Fruit fly (Drosophila melanogaster) whole organism, embryonic: ENCODE measurements around the gene Cypl.

Source experiments
- Bdp1 ChIP-seq: fragments of 200-800 bp; sonication (Bioruptor generic); optimal IDR thresholded peaks from 3 replicates; lab custom pipeline; 2016; ENCODE audit warnings: missing biosample characterization, missing genetic modification characterization
- Bteb2 ChIP-seq: fragments of 200-800 bp; sonication (Bioruptor generic); optimal IDR thresholded peaks from 2 replicates; lab custom pipeline; 2016; ENCODE audit warnings: missing biosample characterization, missing genetic modification characterization
- CG10209 ChIP-seq: fragments of 200-800 bp; sonication (Bioruptor generic); optimal IDR thresholded peaks from 3 replicates; lab custom pipeline; 2017; ENCODE audit warnings: missing biosample characterization, mild to moderate bottlenecking, missing genetic modification characterization, missing genetic modification reagents
- CG10366 ChIP-seq: fragments of 200-800 bp; sonication (Bioruptor generic); IDR thresholded peaks from 2 replicates; pipeline ENCODE4 v1.3.6; 2022; ENCODE audit warnings: missing biosample characterization, missing genetic modification characterization
- CG12071 ChIP-seq: fragments of 200-800 bp; sonication (Bioruptor generic); optimal IDR thresholded peaks from 3 replicates; lab custom pipeline; 2018; ENCODE audit warnings: missing biosample characterization, mild to moderate bottlenecking, missing genetic modification characterization
- CG15011 ChIP-seq: fragments of 200-800 bp; sonication (Bioruptor generic); optimal IDR thresholded peaks from 3 replicates; lab custom pipeline; 2018; ENCODE audit warnings: missing biosample characterization, mild to moderate bottlenecking, missing genetic modification characterization
- CG15514 ChIP-seq: fragments of 200-800 bp; sonication (Bioruptor generic); optimal IDR thresholded peaks from 3 replicates; lab custom pipeline; 2017; ENCODE audit warnings: missing biosample characterization, missing genetic modification characterization, mild to moderate bottlenecking, moderate library complexity, missing genetic modification reagents
- CG17361 ChIP-seq: fragments of 200-800 bp; sonication (Bioruptor generic); IDR thresholded peaks from 3 replicates; pipeline ENCODE4 v1.3.6; 2022; ENCODE audit warnings: missing biosample characterization, missing genetic modification characterization
- CG17802 ChIP-seq: fragments of 200-800 bp; sonication (Bioruptor generic); optimal IDR thresholded peaks from 2 replicates; lab custom pipeline; 2018; ENCODE audit warnings: missing biosample characterization, mild to moderate bottlenecking, missing genetic modification characterization, moderate library complexity
- CG31441 ChIP-seq: fragments of 200-800 bp; sonication (Bioruptor generic); IDR thresholded peaks from 2 replicates; pipeline ENCODE4 v1.3.6; 2022; ENCODE audit warnings: missing biosample characterization, missing genetic modification characterization
- CG3281 ChIP-seq: fragments of 200-800 bp; sonication (Bioruptor generic); optimal IDR thresholded peaks from 3 replicates; lab custom pipeline; 2017; ENCODE audit warnings: missing biosample characterization, mild to moderate bottlenecking, missing genetic modification characterization
- CG34422 ChIP-seq: fragments of 200-800 bp; sonication (Bioruptor generic); IDR thresholded peaks from 3 replicates; pipeline ENCODE4 v1.3.6; 2022; ENCODE audit warnings: missing biosample characterization, missing genetic modification characterization
- CG3995 ChIP-seq: fragments of 200-800 bp; sonication (Bioruptor generic); optimal IDR thresholded peaks from 3 replicates; lab custom pipeline; 2016; ENCODE audit warnings: missing biosample characterization, missing genetic modification characterization
- CG6654 ChIP-seq: fragments of 200-800 bp; sonication (Bioruptor generic); optimal IDR thresholded peaks from 2 replicates; lab custom pipeline; 2017; ENCODE audit warnings: missing biosample characterization, mild to moderate bottlenecking, missing genetic modification characterization
- CG7357 ChIP-seq: fragments of 200-800 bp; sonication (Bioruptor generic); IDR thresholded peaks from 3 replicates; pipeline ENCODE4 v1.3.6; 2022; ENCODE audit warnings: missing biosample characterization, missing genetic modification characterization
- CG7786 ChIP-seq: fragments of 200-800 bp; sonication (Bioruptor generic); optimal IDR thresholded peaks from 2 replicates; lab custom pipeline; 2016; ENCODE audit warnings: missing biosample characterization, missing genetic modification characterization
- CkIIα-i1 ChIP-seq: fragments of 200-800 bp; sonication (Bioruptor generic); IDR thresholded peaks from 2 replicates; pipeline ENCODE4 v1.3.6; 2022; ENCODE audit warnings: missing biosample characterization, missing genetic modification characterization
- Dbx ChIP-seq: fragments of 200-800 bp; sonication (Bioruptor generic); IDR thresholded peaks from 3 replicates; pipeline ENCODE4 v1.3.6; 2022; ENCODE audit warnings: missing biosample characterization, missing genetic modification characterization
- Dip3 ChIP-seq: fragments of 200-800 bp; sonication (Bioruptor generic); optimal IDR thresholded peaks from 3 replicates; lab custom pipeline; 2016; ENCODE audit warnings: missing biosample characterization, missing genetic modification characterization
- HmgZ ChIP-seq: fragments of 200-800 bp; sonication (Bioruptor generic); optimal IDR thresholded peaks from 2 replicates; lab custom pipeline; 2018; ENCODE audit warnings: missing biosample characterization, mild to moderate bottlenecking, missing genetic modification characterization
- Hmr ChIP-seq: fragments of 200-800 bp; sonication (Bioruptor generic); optimal IDR thresholded peaks from 3 replicates; lab custom pipeline; 2017; ENCODE audit warnings: mild to moderate bottlenecking, missing biosample characterization, missing genetic modification reagents, missing genetic modification characterization
- Jarid2 ChIP-seq: fragments of 200-800 bp; sonication (Bioruptor generic); optimal IDR thresholded peaks from 3 replicates; lab custom pipeline; 2017; ENCODE audit warnings: mild to moderate bottlenecking, missing biosample characterization, missing genetic modification reagents, missing genetic modification characterization
- Lim3 ChIP-seq: fragments of 200-800 bp; sonication (Bioruptor generic); IDR thresholded peaks from 2 replicates; pipeline ENCODE4 v1.3.6; 2022; ENCODE audit warnings: missing biosample characterization, missing genetic modification characterization
- Nf-YC ChIP-seq: fragments of 200-800 bp; optimal IDR thresholded peaks from 3 replicates; lab custom pipeline; 2019; ENCODE audit warnings: missing biosample characterization, mild to moderate bottlenecking, missing genetic modification characterization, moderate library complexity
- Ptx1 ChIP-seq: fragments of 200-800 bp; sonication (Bioruptor generic); IDR thresholded peaks from 2 replicates; pipeline ENCODE4 v1.3.6; 2022; ENCODE audit warnings: missing biosample characterization, missing genetic modification characterization
- Rfx ChIP-seq: fragments of 200-800 bp; sonication (Bioruptor generic); IDR thresholded peaks from 2 replicates; pipeline ENCODE4 v1.3.6; 2022; ENCODE audit warnings: missing biosample characterization, missing genetic modification characterization
- Sox102F ChIP-seq: fragments of 200-800 bp; sonication (Bioruptor generic); optimal IDR thresholded peaks from 2 replicates; lab custom pipeline; 2018; ENCODE audit warnings: missing biosample characterization, mild to moderate bottlenecking, missing genetic modification characterization, moderate library complexity
- Taf1 ChIP-seq: fragments of 200-800 bp; sonication (Bioruptor generic); IDR thresholded peaks from 2 replicates; pipeline ENCODE4 v1.3.6; 2022; ENCODE audit warnings: missing biosample characterization, missing genetic modification characterization
- ac ChIP-seq: fragments of 200-800 bp; sonication (Bioruptor generic); optimal IDR thresholded peaks from 3 replicates; lab custom pipeline; 2017; ENCODE audit warnings: missing biosample characterization, mild to moderate bottlenecking, missing genetic modification characterization
- al ChIP-seq: fragments of 200-800 bp; sonication (Bioruptor generic); IDR thresholded peaks from 2 replicates; pipeline ENCODE4 v1.3.6; 2022; ENCODE audit warnings: missing biosample characterization, missing genetic modification characterization
- az2 ChIP-seq: fragments of 200-800 bp; sonication (Bioruptor generic); optimal IDR thresholded peaks from 3 replicates; lab custom pipeline; 2016; ENCODE audit warnings: missing biosample characterization, missing genetic modification characterization
- btn ChIP-seq: fragments of 200-800 bp; sonication (Bioruptor generic); optimal IDR thresholded peaks from 2 replicates; lab custom pipeline; 2016; ENCODE audit warnings: missing biosample characterization, missing genetic modification characterization
- crp ChIP-seq, 2 experiments: fragments of 200-800 bp; sonication (Bioruptor generic); optimal IDR thresholded peaks; 2 replicates in 1 of 2; 3 replicates in 1 of 2; lab custom pipeline; 2017; ENCODE audit warnings: missing biosample characterization in 2 of 2, missing genetic modification characterization in 2 of 2, mild to moderate bottlenecking in 1 of 2, moderate library complexity in 1 of 2
- eve ChIP-seq, 2 experiments: fragments of >200 bp; optimal IDR thresholded peaks; 2 replicates each; lab custom pipeline; 2017; ENCODE audit warnings: missing biosample characterization in 2 of 2, missing genetic modification characterization in 2 of 2
- ewg ChIP-seq: fragments of 200-800 bp; sonication (Bioruptor generic); optimal IDR thresholded peaks from 3 replicates; lab custom pipeline; 2017; ENCODE audit warnings: mild to moderate bottlenecking, missing biosample characterization, missing genetic modification reagents, missing genetic modification characterization
- gcm2 ChIP-seq: fragments of 200-800 bp; sonication (Bioruptor generic); optimal IDR thresholded peaks from 2 replicates; lab custom pipeline; 2016; ENCODE audit warnings: missing biosample characterization, missing genetic modification characterization
- hkb ChIP-seq, 2 experiments: fragments of 200-800 bp in 1 of 2; fragments of >200 bp in 1 of 2; sonication (Bioruptor generic) in 1 of 2; IDR thresholded peaks in 1 of 2; optimal IDR thresholded peaks in 1 of 2; 2 replicates each; pipeline versions ENCODE4 v1.3.6 to Lab custom; 2017 to 2022; ENCODE audit warnings: missing biosample characterization in 1 of 2, missing genetic modification characterization in 1 of 2
- jing ChIP-seq: fragments of 200-800 bp; sonication (Bioruptor generic); optimal IDR thresholded peaks from 2 replicates; lab custom pipeline; 2018; ENCODE audit warnings: missing biosample characterization, mild to moderate bottlenecking, missing genetic modification characterization
- ken ChIP-seq: fragments of 200-800 bp; sonication (Bioruptor generic); IDR thresholded peaks from 3 replicates; pipeline ENCODE4 v1.3.6; 2022; ENCODE audit warnings: missing biosample characterization, missing genetic modification characterization
- pfk ChIP-seq: fragments of 200-800 bp; sonication (Bioruptor generic); optimal IDR thresholded peaks from 2 replicates; lab custom pipeline; 2018; ENCODE audit warnings: missing biosample characterization, mild to moderate bottlenecking, missing genetic modification characterization, moderate library complexity
- phol ChIP-seq: fragments of 200-800 bp; sonication (Bioruptor generic); optimal IDR thresholded peaks from 3 replicates; lab custom pipeline; 2018; ENCODE audit warnings: missing biosample characterization, mild to moderate bottlenecking, missing genetic modification characterization, moderate library complexity
- ranshi ChIP-seq: fragments of 200-800 bp; sonication (Bioruptor generic); IDR thresholded peaks from 2 replicates; pipeline ENCODE4 v1.3.6; 2022; ENCODE audit warnings: missing biosample characterization, missing genetic modification characterization
- run ChIP-seq: fragments of 200-800 bp; sonication (Bioruptor generic); optimal IDR thresholded peaks from 3 replicates; lab custom pipeline; 2018; ENCODE audit warnings: missing biosample characterization, mild to moderate bottlenecking, missing genetic modification characterization
- schlank ChIP-seq: fragments of 200-800 bp; sonication (Bioruptor generic); optimal IDR thresholded peaks from 2 replicates; lab custom pipeline; 2018; ENCODE audit warnings: missing biosample characterization, mild to moderate bottlenecking, missing genetic modification characterization
- slbo ChIP-seq: fragments of 200-800 bp; sonication (Bioruptor generic); IDR thresholded peaks from 2 replicates; pipeline ENCODE4 v1.3.6; 2022; ENCODE audit warnings: missing biosample characterization, missing genetic modification characterization
- sqz ChIP-seq: fragments of 200-800 bp; sonication (Bioruptor generic); optimal IDR thresholded peaks from 3 replicates; lab custom pipeline; 2018; ENCODE audit warnings: missing biosample characterization, mild to moderate bottlenecking, missing genetic modification characterization
- trem ChIP-seq: fragments of 200-800 bp; optimal IDR thresholded peaks from 3 replicates; lab custom pipeline; 2019; ENCODE audit warnings: missing biosample characterization, mild to moderate bottlenecking, missing genetic modification characterization, moderate library complexity
- wor ChIP-seq: fragments of 200-800 bp; sonication (Bioruptor generic); IDR thresholded peaks from 2 replicates; pipeline ENCODE4 v1.3.6; 2022; ENCODE audit warnings: missing biosample characterization, missing genetic modification characterization
- zen ChIP-seq: fragments of 200-800 bp; sonication (Bioruptor generic); optimal IDR thresholded peaks from 3 replicates; lab custom pipeline; 2018; ENCODE audit warnings: missing biosample characterization, mild to moderate bottlenecking, missing genetic modification characterization, moderate library complexity

Gene Cypl

DNA sequence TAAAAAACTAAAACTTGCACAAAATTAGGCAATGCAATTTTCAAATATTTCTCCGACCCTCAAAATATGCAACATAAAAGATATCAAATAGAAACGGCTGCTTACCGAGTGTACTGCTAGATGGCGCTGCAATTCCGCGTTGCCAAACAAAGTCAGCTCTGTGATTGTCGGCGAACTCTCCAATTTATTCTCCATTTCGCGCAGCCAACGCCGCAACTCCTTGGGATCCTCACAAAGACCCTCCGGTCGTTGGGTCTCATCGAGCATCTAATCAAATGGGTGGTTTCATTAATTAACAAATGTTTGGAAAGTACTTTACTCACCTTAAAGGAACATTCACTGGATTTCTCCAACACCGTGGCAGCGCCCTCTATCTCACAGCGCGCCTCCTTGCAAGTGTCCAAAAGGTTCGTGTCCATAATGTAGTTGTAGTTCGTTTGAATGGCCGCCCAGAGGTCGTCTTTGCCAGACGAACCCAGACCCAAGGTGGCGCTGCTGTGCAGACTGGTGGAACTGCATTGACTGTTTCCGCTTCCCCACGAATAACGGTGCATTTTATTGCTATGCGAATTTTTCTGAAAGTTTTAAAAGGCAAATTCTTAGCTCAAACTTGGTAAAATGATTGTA lies 36.8 kb downstream of the Cypl start (continued):
- TF ChIP-seq CG12071 (GFP tag; lab: Kevin White, UChicago) (peak; percentile 17), CG7786 (peak; percentile 69), trem (tag; lab: Kevin White, UChicago) (peak; percentile 1), CG3281 (GFP tag; lab: Kevin White, UChicago) (peak; percentile 26), Bteb2 (GFP tag; lab: Kevin White, UChicago) (peak; percentile 38), btn (GFP tag; lab: Kevin White, UChicago) (peak; percentile 46), Bdp1 (GFP tag; lab: Kevin White, UChicago) (peak; percentile 57), Jarid2 (peak; percentile 6), Rfx (GFP tag; lab: Robert Waterston, UW) (peak; percentile 90), slbo (peak; percentile 92), ac (GFP tag; lab: Kevin White, UChicago) (no peak), jing (GFP tag; lab: Kevin White, UChicago) (no peak), CG15011 (GFP tag; lab: Kevin White, UChicago) (no peak), CG10366 (GFP tag; lab: Robert Waterston, UW) (peak; percentile 69), CG6654 (peak; percentile 52), crp (GFP tag; optimal IDR thresholded peaks at IDR 0.05; lab: Kevin White, UChicago) (no peak), Hmr (GFP tag; lab: Kevin White, UChicago) (peak; percentile 74), HmgZ (tag; lab: Kevin White, UChicago) (peak; percentile 77), pfk (GFP tag; lab: Kevin White, UChicago) (peak; percentile 25), ken (GFP tag; lab: Robert Waterston, UW) (peak; percentile 84), Lim3 (no peak), phol (tag; lab: Kevin White, UChicago) (peak; percentile 62), schlank (no peak), CG17802 (tag; lab: Kevin White, UChicago) (peak; percentile 49), CG10209 (GFP tag; lab: Kevin White, UChicago) (peak; percentile 72), CG34422 (GFP tag; lab: Robert Waterston, UW) (peak; percentile 81), CG7357 (peak; percentile 46; the same call in 1 of the 3 replicates), gcm2 (peak; percentile 59), ranshi (GFP tag; lab: Robert Waterston, UW) (peak; percentile 77; the same call in 1 of the 2 replicates), al (peak; percentile 51), Taf1 (no peak; the same call in 1 of the 2 replicates), sqz (GFP tag; lab: Kevin White, UChicago) (no peak), zen (tag; lab: Kevin White, UChicago) (peak; percentile 35), run (tag; lab: Kevin White, UChicago) (no peak), hkb (optimal IDR thresholded peaks at IDR 0.05; lab: Kevin White, UChicago) (peak; percentile 99), hkb (GFP tag; IDR thresholded peaks at IDR 0.05; lab: Robert Waterston, UW) (peak; percentile 38; the same call in 1 of the 2 replicates), Nf-YC (peak; percentile 49), eve (GFP tag; optimal IDR thresholded peaks at IDR 0.05; lab: Kevin White, UChicago) (no peak), Dip3 (peak; percentile 59), CG3995 (GFP tag; lab: Kevin White, UChicago) (peak; percentile 11), ewg (GFP tag; lab: Kevin White, UChicago) (peak; percentile 61), CG31441 (peak; percentile 44), Ptx1 (peak; percentile 78), wor (GFP tag; lab: Robert Waterston, UW) (0 out of 2 replicates have a peak, but pooled peaks have one; percentile 31), CG17361 (peak; percentile 78), Dbx (GFP tag; lab: Robert Waterston, UW) (peak; percentile 79; the same call in 2 of the 3 replicates), CkIIα-i1 (GFP tag; lab: Robert Waterston, UW) (no peak), Sox102F (GFP tag; lab: Kevin White, UChicago) (peak; percentile 76), az2 (peak; percentile 80), CG15514 (GFP tag; lab: Kevin White, UChicago) (peak; percentile 28)
